Worm (Caenorhabditis elegans): Measurements from ENCODE around the gene F14H3.4.

Gene F14H3.4

ce11 chrV:16029237-16029636, 25.6 kb downstream of the F14H3.4 start:
- TF ChIP-seq unc-62 (GFP tag; optimal IDR thresholded peaks at IDR 0.05) = no peak

- no peak for TF ChIP-seq unc-62 (GFP tag; optimal IDR thresholded peaks at IDR 0.05)
Measured at ce11 chrV:16024917-16025316, 30.0 kb downstream of the F14H3.4 start.

ce11 chrV:16024300-16024699, 30.6 kb downstream of the F14H3.4 start, which contains the start of gene T10C6.6:
Gene T10C6.6, plus strand, starts transcription at chrV:16024326.
- no peak for TF ChIP-seq unc-62 (GFP tag; optimal IDR thresholded peaks at IDR 0.05)

- no peak for TF ChIP-seq unc-62 (GFP tag; optimal IDR thresholded peaks at IDR 0.05)
Measured at ce11 chrV:16023559-16023958, 31.3 kb downstream of the F14H3.4 start.

ce11 chrV:16023051-16023450, 31.8 kb downstream of the F14H3.4 start, which contains the start of gene cwc-15:
Gene cwc-15, plus strand, starts transcription at chrV:16023351.
- TF ChIP-seq unc-62 (GFP tag; optimal IDR thresholded peaks at IDR 0.05) = no peak

- no peak for TF ChIP-seq unc-62 (GFP tag; optimal IDR thresholded peaks at IDR 0.05)
Measured at ce11 chrV:16022600-16022999, 32.3 kb downstream of the F14H3.4 start.

ce11 chrV:16020042-16020441, 34.8 kb downstream of the F14H3.4 start, which contains the start of gene srx-44:
Gene srx-44, plus strand, starts transcription at chrV:16020342.
- TF ChIP-seq unc-62 (GFP tag; optimal IDR thresholded peaks at IDR 0.05) = no peak

ce11 chrV:16017671-16018070, 37.2 kb downstream of the F14H3.4 start, which contains the start of gene srx-43:
Gene srx-43, plus strand, starts transcription at chrV:16017971.
- no peak for TF ChIP-seq unc-62 (GFP tag; optimal IDR thresholded peaks at IDR 0.05)

ce11 chrV:16016977-16017376, 37.9 kb downstream of the F14H3.4 start:
- no peak for TF ChIP-seq unc-62 (GFP tag; optimal IDR thresholded peaks at IDR 0.05)

ce11 chrV:16015652-16016051, 39.2 kb downstream of the F14H3.4 start, which contains the start of gene str-232:
Gene str-232, minus strand, starts transcription at chrV:16015752.
- TF ChIP-seq unc-62 (GFP tag; optimal IDR thresholded peaks at IDR 0.05) = no peak

ce11 chrV:16009564-16009963, 45.3 kb downstream of the F14H3.4 start, which contains the start of gene str-233:
Gene str-233, minus strand, starts transcription at chrV:16009664.
- no peak for TF ChIP-seq unc-62 (GFP tag; optimal IDR thresholded peaks at IDR 0.05)

ce11 chrV:16007505-16007904, 47.4 kb downstream of the F14H3.4 start, which contains the start of gene str-231:
Gene str-231, minus strand, starts transcription at chrV:16007605.
- no peak for TF ChIP-seq unc-62 (GFP tag; optimal IDR thresholded peaks at IDR 0.05)

Data from whole organism, dauer.